Fruit fly (Drosophila melanogaster): ENCODE results near the gene CG16995.

DNA sequence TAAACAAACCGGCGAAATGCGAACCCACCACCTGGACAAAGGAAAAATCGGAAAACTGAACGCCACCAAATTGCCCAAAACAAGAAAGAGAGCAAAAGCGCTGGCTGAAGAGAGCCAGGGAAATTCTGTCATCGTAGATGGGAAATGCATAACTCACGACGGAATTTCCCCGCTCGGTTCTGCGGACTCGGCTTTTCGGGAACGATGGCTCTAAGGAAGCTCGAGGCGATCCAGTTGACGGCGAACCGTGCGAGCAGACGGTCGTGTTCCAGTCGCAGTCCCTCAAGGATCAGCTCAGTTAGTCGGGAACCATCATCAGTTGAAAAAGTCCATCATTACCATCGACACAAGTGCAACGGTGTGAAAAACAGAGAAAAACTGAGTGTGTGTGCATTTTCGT is 3.7 kb downstream of the CG16995 start, which contains the start of gene eys:
- TF ChIP-seq CG13204 (GFP tag; optimal IDR thresholded peaks at IDR 0.05) (no peak), Snoo (tag; optimal IDR thresholded peaks at IDR 0.05) (no peak), CG15710 (tag; optimal IDR thresholded peaks at IDR 0.05) (no peak), CG4496 (GFP tag; IDR thresholded peaks at IDR 0.05) (no peak), D1 (tag; optimal IDR thresholded peaks at IDR 0.05) (no peak), CG10348 (GFP tag; IDR thresholded peaks at IDR 0.05) (no peak), CG8301 (tag; optimal IDR thresholded peaks at IDR 0.05) (no peak), CG12605 (GFP tag; IDR thresholded peaks at IDR 0.05) (no peak)

Measured in whole organism, pupa.